Fruit fly (Drosophila melanogaster) whole organism, embryonic: ENCODE measurements around the gene Ids.

Experiments used
- Ada2b ChIP-seq: fragments of 200-800 bp; sonication (Bioruptor generic); IDR thresholded peaks from 2 replicates; pipeline ENCODE4 v1.3.6; 2022; ENCODE audit warnings: missing biosample characterization, missing genetic modification characterization
- Antp ChIP-seq: fragments of 200-800 bp; sonication (Bioruptor generic); optimal IDR thresholded peaks from 3 replicates; lab custom pipeline; 2016; ENCODE audit warnings: missing biosample characterization, missing genetic modification characterization
- BEAF-32 ChIP-seq: fragments of 200-800 bp; sonication (Bioruptor generic); optimal IDR thresholded peaks from 3 replicates; lab custom pipeline; 2017; ENCODE audit warnings: missing biosample characterization, missing genetic modification characterization, mild to moderate bottlenecking, moderate library complexity, missing genetic modification reagents
- Bteb2 ChIP-seq: fragments of 200-800 bp; sonication (Bioruptor generic); optimal IDR thresholded peaks from 2 replicates; lab custom pipeline; 2016; ENCODE audit warnings: missing biosample characterization, missing genetic modification characterization
- CG10431 ChIP-seq: fragments of 200-800 bp; sonication (Bioruptor generic); optimal IDR thresholded peaks from 3 replicates; lab custom pipeline; 2018; ENCODE audit warnings: missing biosample characterization, mild to moderate bottlenecking, missing genetic modification characterization
- CG11723 ChIP-seq: fragments of 200-800 bp; sonication (Bioruptor generic); optimal IDR thresholded peaks from 2 replicates; lab custom pipeline; 2017; ENCODE audit warnings: missing biosample characterization, mild to moderate bottlenecking, missing genetic modification characterization
- CG13894 ChIP-seq: fragments of 200-800 bp; sonication (Bioruptor generic); optimal IDR thresholded peaks from 3 replicates; lab custom pipeline; 2018; ENCODE audit warnings: missing biosample characterization, mild to moderate bottlenecking, missing genetic modification characterization, moderate library complexity
- CG1647 ChIP-seq: fragments of 200-800 bp; sonication (Bioruptor generic); optimal IDR thresholded peaks from 3 replicates; lab custom pipeline; 2016; ENCODE audit warnings: missing biosample characterization, missing genetic modification characterization
- CG16815 ChIP-seq: fragments of 200-800 bp; sonication (Bioruptor generic); optimal IDR thresholded peaks from 3 replicates; lab custom pipeline; 2017; ENCODE audit warnings: missing biosample characterization, mild to moderate bottlenecking, missing genetic modification characterization
- CG18764 ChIP-seq: fragments of 200-800 bp; sonication (Bioruptor generic); optimal IDR thresholded peaks from 3 replicates; lab custom pipeline; 2016; ENCODE audit warnings: missing biosample characterization, missing genetic modification characterization
- CG2129 ChIP-seq: fragments of 200-800 bp; sonication (Bioruptor generic); IDR thresholded peaks from 2 replicates; pipeline ENCODE4 v1.3.6; 2022; ENCODE audit warnings: missing biosample characterization, missing genetic modification characterization; ENCODE audit not compliant: partially characterized antibody
- CG32767 ChIP-seq: fragments of 200-800 bp; sonication (Bioruptor generic); IDR thresholded peaks from 2 replicates; pipeline ENCODE4 v1.3.6; 2022; ENCODE audit warnings: missing biosample characterization, missing genetic modification characterization
- CG34422 ChIP-seq: fragments of 200-800 bp; sonication (Bioruptor generic); IDR thresholded peaks from 3 replicates; pipeline ENCODE4 v1.3.6; 2022; ENCODE audit warnings: missing biosample characterization, missing genetic modification characterization
- CG4282 ChIP-seq: fragments of 200-800 bp; sonication (Bioruptor generic); optimal IDR thresholded peaks from 2 replicates; lab custom pipeline; 2016; ENCODE audit warnings: missing biosample characterization, missing genetic modification characterization
- CG43689 ChIP-seq: fragments of 200-800 bp; sonication (Bioruptor generic); IDR thresholded peaks from 2 replicates; pipeline ENCODE4 v1.3.6; 2022; ENCODE audit warnings: missing biosample characterization, missing genetic modification characterization
- CG6175 ChIP-seq: fragments of 200-800 bp; sonication (Bioruptor generic); IDR thresholded peaks from 3 replicates; pipeline ENCODE4 v1.3.6; 2022; ENCODE audit warnings: missing biosample characterization, missing genetic modification characterization
- CG6813 ChIP-seq: fragments of 200-800 bp; sonication (Bioruptor generic); optimal IDR thresholded peaks from 2 replicates; lab custom pipeline; 2017; ENCODE audit warnings: missing biosample characterization, missing genetic modification characterization, mild to moderate bottlenecking, moderate library complexity, missing genetic modification reagents
- CG7271 ChIP-seq: fragments of 200-800 bp; sonication (Bioruptor generic); optimal IDR thresholded peaks from 2 replicates; lab custom pipeline; 2018; ENCODE audit warnings: missing biosample characterization, mild to moderate bottlenecking, missing genetic modification characterization, moderate library complexity
- Dek ChIP-seq: fragments of 200-800 bp; sonication (Bioruptor generic); optimal IDR thresholded peaks from 3 replicates; lab custom pipeline; 2019; ENCODE audit warnings: missing biosample characterization, mild to moderate bottlenecking, missing genetic modification characterization, moderate library complexity
- Fer2 ChIP-seq: fragments of 200-800 bp; sonication (Bioruptor generic); optimal IDR thresholded peaks from 2 replicates; lab custom pipeline; 2018; ENCODE audit warnings: missing biosample characterization, mild to moderate bottlenecking, missing genetic modification characterization, moderate library complexity
- Gug ChIP-seq: fragments of 200-800 bp; sonication (Bioruptor generic); IDR thresholded peaks from 4 replicates; pipeline ENCODE4 v1.3.6; 2022; ENCODE audit warnings: missing biosample characterization, missing genetic modification characterization
- HLH54F ChIP-seq: fragments of 200-800 bp; sonication (Bioruptor generic); optimal IDR thresholded peaks from 3 replicates; lab custom pipeline; 2016; ENCODE audit warnings: missing biosample characterization, missing genetic modification characterization
- Hmx ChIP-seq: fragments of 200-800 bp; sonication (Bioruptor generic); optimal IDR thresholded peaks from 2 replicates; lab custom pipeline; 2016; ENCODE audit warnings: missing biosample characterization, missing genetic modification characterization
- Hr3 ChIP-seq: fragments of 200-800 bp; sonication (Bioruptor generic); optimal IDR thresholded peaks from 3 replicates; lab custom pipeline; 2016; ENCODE audit warnings: missing biosample characterization, missing genetic modification characterization
- Jarid2 ChIP-seq: fragments of 200-800 bp; sonication (Bioruptor generic); optimal IDR thresholded peaks from 3 replicates; lab custom pipeline; 2017; ENCODE audit warnings: mild to moderate bottlenecking, missing biosample characterization, missing genetic modification reagents, missing genetic modification characterization
- Lpt ChIP-seq: fragments of >200 bp; optimal IDR thresholded peaks from 2 replicates; lab custom pipeline; 2018; ENCODE audit warnings: missing biosample characterization, missing genetic modification characterization
- MTF-1 ChIP-seq: fragments of 200-800 bp; sonication (Bioruptor generic); optimal IDR thresholded peaks from 2 replicates; lab custom pipeline; 2018; ENCODE audit warnings: missing biosample characterization, mild to moderate bottlenecking, missing genetic modification characterization, borderline replicate concordance
- Meics ChIP-seq: fragments of 200-800 bp; sonication (Bioruptor generic); optimal IDR thresholded peaks from 2 replicates; lab custom pipeline; 2017; ENCODE audit warnings: missing biosample characterization, mild to moderate bottlenecking, missing genetic modification characterization
- Mrtf ChIP-seq: fragments of 200-800 bp; sonication (Bioruptor generic); IDR thresholded peaks from 3 replicates; pipeline ENCODE4 v1.3.6; 2022; ENCODE audit warnings: missing biosample characterization, missing genetic modification characterization
- Myb ChIP-seq: fragments of 200-800 bp; sonication (Bioruptor generic); optimal IDR thresholded peaks from 2 replicates; lab custom pipeline; 2016; ENCODE audit warnings: missing biosample characterization, missing genetic modification characterization
- Sin3A ChIP-seq: fragments of >200 bp; optimal IDR thresholded peaks from 2 replicates; lab custom pipeline; 2018
- Usf ChIP-seq: fragments of 200-800 bp; sonication (Bioruptor generic); optimal IDR thresholded peaks from 2 replicates; lab custom pipeline; 2017; ENCODE audit warnings: missing genotype, missing biosample characterization, missing genetic modification characterization
- Xrp1 ChIP-seq: fragments of 200-800 bp; sonication (Bioruptor generic); IDR thresholded peaks from 2 replicates; pipeline ENCODE4 v1.3.6; 2022; ENCODE audit warnings: missing biosample characterization, missing genetic modification characterization
- YL-1 ChIP-seq: fragments of 200-800 bp; sonication (Bioruptor generic); optimal IDR thresholded peaks from 3 replicates; lab custom pipeline; 2017; ENCODE audit warnings: missing biosample characterization, mild to moderate bottlenecking, missing genetic modification characterization
- cas ChIP-seq: fragments of 200-800 bp; sonication (Bioruptor generic); IDR thresholded peaks from 2 replicates; pipeline ENCODE4 v1.3.6; 2022; ENCODE audit warnings: missing biosample characterization, missing genetic modification characterization
- caup ChIP-seq: fragments of 200-800 bp; sonication (Bioruptor generic); optimal IDR thresholded peaks from 3 replicates; lab custom pipeline; 2017; ENCODE audit warnings: missing biosample characterization, mild to moderate bottlenecking, missing genetic modification characterization, moderate library complexity; ENCODE audit not compliant: severe bottlenecking
- eve ChIP-seq, 2 experiments: fragments of >200 bp; optimal IDR thresholded peaks; 2 replicates each; lab custom pipeline; 2017; ENCODE audit warnings: missing biosample characterization in 2 of 2, missing genetic modification characterization in 2 of 2
- fd3F ChIP-seq: fragments of 200-800 bp; sonication (Bioruptor generic); optimal IDR thresholded peaks from 2 replicates; lab custom pipeline; 2018; ENCODE audit warnings: missing biosample characterization, mild to moderate bottlenecking, missing genetic modification characterization, moderate library complexity
- grau ChIP-seq: fragments of 200-800 bp; optimal IDR thresholded peaks from 3 replicates; lab custom pipeline; 2019; ENCODE audit warnings: missing biosample characterization, mild to moderate bottlenecking, missing genetic modification characterization, moderate library complexity
- gsb ChIP-seq: fragments of 200-800 bp; sonication (Bioruptor generic); IDR thresholded peaks from 2 replicates; pipeline ENCODE4 v1.3.6; 2022; ENCODE audit warnings: missing biosample characterization, missing genetic modification characterization
- gsb-n ChIP-seq: fragments of 200-800 bp; sonication (Bioruptor generic); optimal IDR thresholded peaks from 3 replicates; lab custom pipeline; 2018; ENCODE audit warnings: missing biosample characterization, mild to moderate bottlenecking, missing genetic modification characterization
- luna ChIP-seq: fragments of 200-800 bp; sonication (Bioruptor generic); optimal IDR thresholded peaks from 2 replicates; lab custom pipeline; 2016; ENCODE audit warnings: missing biosample characterization, missing genetic modification characterization
- mld ChIP-seq: fragments of 200-800 bp; sonication (Bioruptor generic); IDR thresholded peaks from 3 replicates; pipeline ENCODE4 v1.3.6; 2022; ENCODE audit warnings: missing biosample characterization, missing genetic modification characterization; ENCODE audit not compliant: partially characterized antibody
- nerfin-2 ChIP-seq: fragments of 200-800 bp; sonication (Bioruptor generic); IDR thresholded peaks from 2 replicates; pipeline ENCODE4 v1.3.6; 2022; ENCODE audit warnings: missing biosample characterization, missing genetic modification characterization; ENCODE audit not compliant: partially characterized antibody
- nmo ChIP-seq: fragments of 200-800 bp; sonication (Bioruptor generic); optimal IDR thresholded peaks from 2 replicates; lab custom pipeline; 2018; ENCODE audit warnings: missing biosample characterization, mild to moderate bottlenecking, missing genetic modification characterization, moderate library complexity
- nom ChIP-seq: fragments of 200-800 bp; sonication (Bioruptor generic); optimal IDR thresholded peaks from 2 replicates; lab custom pipeline; 2017; ENCODE audit warnings: missing biosample characterization, missing genetic modification characterization, mild to moderate bottlenecking, moderate library complexity, missing genetic modification reagents
- pnt ChIP-seq: fragments of 200-800 bp; sonication (Bioruptor generic); optimal IDR thresholded peaks from 3 replicates; lab custom pipeline; 2016; ENCODE audit warnings: missing biosample characterization, missing genetic modification characterization
- sqz ChIP-seq: fragments of 200-800 bp; sonication (Bioruptor generic); optimal IDR thresholded peaks from 3 replicates; lab custom pipeline; 2018; ENCODE audit warnings: missing biosample characterization, mild to moderate bottlenecking, missing genetic modification characterization
- vvl ChIP-seq: fragments of 200-800 bp; sonication (Bioruptor generic); IDR thresholded peaks from 2 replicates; pipeline ENCODE4 v1.3.6; 2022; ENCODE audit warnings: missing biosample characterization, missing genetic modification characterization
- wdn ChIP-seq: fragments of 200-800 bp; sonication (Bioruptor generic); IDR thresholded peaks from 2 replicates; pipeline ENCODE4 v1.3.6; 2022; ENCODE audit warnings: missing biosample characterization, missing genetic modification characterization

Gene Ids

dm6 chr3L:3381869-3382488 lies 3.9 kb downstream of the Ids start (continued):
- TF ChIP-seq CG32767 (peak; percentile 31; the same call in 1 of the 2 replicates), Lpt (GFP tag; lab: Kevin White, UChicago) (no peak), Mrtf (GFP tag; lab: Robert Waterston, UW) (no peak), Jarid2 (GFP tag; lab: Kevin White, UChicago) (peak; percentile 12), grau (tag; lab: Kevin White, UChicago) (peak; percentile 44), CG34422 (GFP tag; lab: Robert Waterston, UW) (no peak; the same call in 2 of the 3 replicates), Hmx (GFP tag; lab: Kevin White, UChicago) (no peak), Usf (GFP tag; lab: Kevin White, UChicago) (no peak), Bteb2 (GFP tag; lab: Kevin White, UChicago) (no peak), BEAF-32 (GFP tag; lab: Kevin White, UChicago) (no peak), CG6813 (GFP tag; lab: Kevin White, UChicago) (no peak), Hr3 (GFP tag; lab: Kevin White, UChicago) (no peak), Dek (tag; lab: Kevin White, UChicago) (peak; percentile 47), pnt (GFP tag; lab: Kevin White, UChicago) (no peak), luna (GFP tag; lab: Kevin White, UChicago) (no peak), Ada2b (GFP tag; lab: Robert Waterston, UW) (peak; percentile 70), CG6175 (peak; percentile 6; the same call in 1 of the 3 replicates), YL-1 (no peak), sqz (GFP tag; lab: Kevin White, UChicago) (no peak), CG18764 (GFP tag; lab: Kevin White, UChicago) (no peak), CG4282 (GFP tag; lab: Kevin White, UChicago) (no peak), fd3F (GFP tag; lab: Kevin White, UChicago) (peak; percentile 27), Fer2 (tag; lab: Kevin White, UChicago) (peak; percentile 9), Myb (GFP tag; lab: Kevin White, UChicago) (no peak), CG13894 (tag; lab: Kevin White, UChicago) (no peak), MTF-1 (no peak), CG7271 (tag; lab: Kevin White, UChicago) (no peak), cas (GFP tag; lab: Robert Waterston, UW) (peak; percentile 43; the same call in 1 of the 2 replicates), CG43689 (peak; percentile 31; the same call in 1 of the 2 replicates), CG2129 (GFP tag; lab: Robert Waterston, UW) (no peak), eve (GFP tag; optimal IDR thresholded peaks at IDR 0.05; lab: Kevin White, UChicago) (no peak), gsb (GFP tag; lab: Robert Waterston, UW) (peak; percentile 21; the same call in 1 of the 2 replicates), caup (GFP tag; lab: Kevin White, UChicago) (peak; percentile 26), nom (GFP tag; lab: Kevin White, UChicago) (no peak), vvl (peak; percentile 57), Gug (GFP tag; lab: Robert Waterston, UW) (0 out of 4 replicates have a peak, but pooled peaks have one; percentile 23), wdn (GFP tag; lab: Robert Waterston, UW) (0 out of 2 replicates have a peak, but pooled peaks have one; percentile 42), CG10431 (GFP tag; lab: Kevin White, UChicago) (no peak), gsb-n (no peak), nmo (GFP tag; lab: Kevin White, UChicago) (peak; percentile 21), CG16815 (no peak), CG11723 (GFP tag; lab: Kevin White, UChicago) (no peak), Antp (GFP tag; lab: Kevin White, UChicago) (no peak), Sin3A (lab: Kevin White, UChicago) (no peak), nerfin-2 (GFP tag; lab: Robert Waterston, UW) (no peak), HLH54F (GFP tag; lab: Kevin White, UChicago) (no peak), Meics (GFP tag; lab: Kevin White, UChicago) (no peak), Xrp1 (GFP tag; lab: Robert Waterston, UW) (peak; percentile 50), CG1647 (no peak), mld (GFP tag; lab: Robert Waterston, UW) (no peak)
